Worm (Caenorhabditis elegans) whole organism, L1 larva: Measurements from ENCODE around the gene swt-6.
A peak's percentile ranks its signal among the peaks of the same experiment; 100 is the strongest.

Experiments used
- C16A3.4 ChIP-seq: fragments of 150-350 bp; optimal IDR thresholded peaks from 2 replicates; lab custom pipeline; 2014; ENCODE audit warnings: missing biosample characterization, missing genetic modification characterization
- C34B4.2 ChIP-seq: sonication (generic microtip); optimal IDR thresholded peaks from 2 replicates; lab custom pipeline; 2017; ENCODE audit warnings: mild to moderate bottlenecking, missing genetic modification characterization, missing compliant biosample characterization
- F16B12.6 ChIP-seq: fragments of 150-350 bp; optimal IDR thresholded peaks from 2 replicates; lab custom pipeline; 2014; ENCODE audit warnings: missing biosample characterization, missing genetic modification characterization
- aha-1 ChIP-seq: fragments of 150-350 bp; optimal IDR thresholded peaks from 2 replicates; lab custom pipeline; 2014; ENCODE audit warnings: missing biosample characterization, missing genetic modification characterization
- alr-1 ChIP-seq: fragments of 200-800 bp; sonication (Bioruptor generic); optimal IDR thresholded peaks from 2 replicates; lab custom pipeline; 2018; ENCODE audit warnings: borderline replicate concordance, mild to moderate bottlenecking, missing genetic modification characterization, missing compliant biosample characterization
- aly-2 ChIP-seq: fragments of 150-350 bp; optimal IDR thresholded peaks from 2 replicates; lab custom pipeline; 2014; ENCODE audit warnings: missing biosample characterization, missing genetic modification characterization
- blmp-1 ChIP-seq: fragments of 150-350 bp; optimal IDR thresholded peaks from 2 replicates; lab custom pipeline; 2014; ENCODE audit warnings: missing biosample characterization, missing genetic modification characterization
- ceh-63 ChIP-seq: fragments of 200-800 bp; sonication (Bioruptor generic); optimal IDR thresholded peaks from 2 replicates; lab custom pipeline; 2018; ENCODE audit warnings: mild to moderate bottlenecking, missing genetic modification characterization, missing compliant biosample characterization
- ceh-88 ChIP-seq: fragments of 200-800 bp; sonication (Bioruptor generic); IDR thresholded peaks from 2 replicates; pipeline ENCODE4 v1.3.6; 2022; ENCODE audit warnings: missing genetic modification characterization, missing compliant biosample characterization
- ces-1 ChIP-seq: fragments of 150-350 bp; optimal IDR thresholded peaks from 2 replicates; lab custom pipeline; 2014; ENCODE audit warnings: missing biosample characterization, missing genetic modification reagents, missing genetic modification characterization
- efl-1 ChIP-seq, 4 experiments: fragments of 150-350 bp; optimal IDR thresholded peaks in 3 of 4; peaks in 1 of 4; 1 replicate in 1 of 4; 2 replicates in 3 of 4; lab custom pipeline; 2014; ENCODE audit warnings: missing biosample characterization in 2 of 4, missing genetic modification characterization in 2 of 4, missing genetic modification reagents in 2 of 4
- elt-2 ChIP-seq: sonication (generic microtip); optimal IDR thresholded peaks from 2 replicates; lab custom pipeline; 2016; ENCODE audit warnings: missing genetic modification characterization, mild to moderate bottlenecking, inconsistent platforms, missing compliant biosample characterization, missing genetic modification reagents
- elt-3 ChIP-seq, 6 experiments: fragments of 150-350 bp in 1 of 6; sonication (generic microtip); optimal IDR thresholded peaks; 2 replicates each; lab custom pipeline; 2017 to 2018; ENCODE audit warnings: missing biosample characterization in 6 of 6, missing genetic modification characterization in 6 of 6, inconsistent platforms in 1 of 6
- fkh-10 ChIP-seq: sonication (generic microtip); optimal IDR thresholded peaks from 2 replicates; lab custom pipeline; 2017; ENCODE audit warnings: missing biosample characterization, missing genetic modification reagents, missing genetic modification characterization
- fkh-4 ChIP-seq: sonication (generic microtip); optimal IDR thresholded peaks from 2 replicates; lab custom pipeline; 2016; ENCODE audit warnings: missing compliant biosample characterization, missing genetic modification characterization, borderline replicate concordance
- fkh-8 ChIP-seq: sonication (generic microtip); optimal IDR thresholded peaks from 2 replicates; lab custom pipeline; 2016; ENCODE audit warnings: mild to moderate bottlenecking, missing genetic modification characterization, missing compliant biosample characterization
- fos-1 ChIP-seq: fragments of 150-350 bp; optimal IDR thresholded peaks from 2 replicates; lab custom pipeline; 2014; ENCODE audit warnings: missing biosample characterization, missing genetic modification characterization
- grh-1 ChIP-seq: fragments of 200-800 bp; sonication (Bioruptor generic); IDR thresholded peaks from 2 replicates; pipeline ENCODE4 v1.3.6; 2022; ENCODE audit warnings: missing genetic modification reagents, missing genetic modification characterization, missing compliant biosample characterization
- hlh-4 ChIP-seq: sonication (generic microtip); optimal IDR thresholded peaks from 2 replicates; lab custom pipeline; 2016; ENCODE audit warnings: mild to moderate bottlenecking, missing genetic modification characterization, missing compliant biosample characterization
- hpl-2 ChIP-seq: fragments of 150-350 bp; optimal IDR thresholded peaks from 2 replicates; lab custom pipeline; 2014; ENCODE audit warnings: missing biosample characterization, missing genetic modification reagents, missing genetic modification characterization
- irx-1 ChIP-seq: sonication (generic microtip); optimal IDR thresholded peaks from 2 replicates; lab custom pipeline; 2016; ENCODE audit warnings: missing genetic modification characterization, missing compliant biosample characterization
- isw-1 ChIP-seq: fragments of 200-800 bp; sonication (Bioruptor generic); IDR thresholded peaks from 2 replicates; pipeline ENCODE4 v1.3.6; 2022; ENCODE audit warnings: missing genetic modification characterization, missing compliant biosample characterization
- lin-14 ChIP-seq: fragments of 200-800 bp; sonication (Bioruptor generic); optimal IDR thresholded peaks from 2 replicates; lab custom pipeline; 2018; ENCODE audit warnings: mild to moderate bottlenecking, missing genetic modification characterization, moderate library complexity, missing compliant biosample characterization
- lin-35 ChIP-seq, 2 experiments: fragments of 150-350 bp; optimal IDR thresholded peaks; 2 replicates each; lab custom pipeline; 2014; ENCODE audit warnings: missing biosample characterization in 2 of 2, missing genetic modification characterization in 2 of 2, missing genetic modification reagents in 2 of 2
- lsy-2 ChIP-seq, 2 experiments: fragments of 150-350 bp; optimal IDR thresholded peaks; 2 replicates each; lab custom pipeline; 2014; ENCODE audit warnings: missing biosample characterization in 2 of 2, missing genetic modification characterization in 2 of 2
- mab-9 ChIP-seq: fragments of 200-800 bp; sonication (Bioruptor generic); IDR thresholded peaks from 2 replicates; pipeline ENCODE4 v1.3.6; 2022; ENCODE audit warnings: missing genetic modification reagents, missing genetic modification characterization, missing compliant biosample characterization
- mdl-1 ChIP-seq, 2 experiments: fragments of 150-350 bp; optimal IDR thresholded peaks; 2 replicates each; lab custom pipeline; 2014 to 2017; ENCODE audit warnings: missing biosample characterization in 2 of 2, missing genetic modification characterization in 2 of 2, inconsistent platforms in 1 of 2
- mef-2 ChIP-seq: fragments of 150-350 bp; optimal IDR thresholded peaks from 2 replicates; lab custom pipeline; 2014; ENCODE audit warnings: missing biosample characterization, missing genetic modification characterization
- mep-1 ChIP-seq: fragments of 150-350 bp; optimal IDR thresholded peaks from 2 replicates; lab custom pipeline; 2014; ENCODE audit warnings: missing biosample characterization, missing genetic modification characterization
- nhr-11 ChIP-seq: fragments of 150-350 bp; optimal IDR thresholded peaks from 2 replicates; lab custom pipeline; 2014; ENCODE audit warnings: missing biosample characterization, missing genetic modification characterization
- nhr-19 ChIP-seq: fragments of 200-800 bp; sonication (Bioruptor generic); conservative IDR thresholded peaks from 2 replicates; pipeline ENCODE4 v1.3.6; 2022; ENCODE audit warnings: missing genetic modification characterization, missing compliant biosample characterization
- nhr-20 ChIP-seq: sonication (generic microtip); optimal IDR thresholded peaks from 2 replicates; lab custom pipeline; 2016; ENCODE audit warnings: mild to moderate bottlenecking, missing genetic modification characterization, missing compliant biosample characterization
- nhr-237 ChIP-seq: fragments of 150-350 bp; optimal IDR thresholded peaks from 2 replicates; lab custom pipeline; 2014; ENCODE audit warnings: missing biosample characterization, missing genetic modification characterization
- nhr-28 ChIP-seq: fragments of 150-350 bp; optimal IDR thresholded peaks from 2 replicates; lab custom pipeline; 2014; ENCODE audit warnings: missing biosample characterization, missing genetic modification characterization
- nhr-71 ChIP-seq: sonication (generic microtip); optimal IDR thresholded peaks from 2 replicates; lab custom pipeline; 2016; ENCODE audit warnings: mild to moderate bottlenecking, missing genetic modification characterization, moderate library complexity, missing compliant biosample characterization
- nhr-76 ChIP-seq: sonication (generic microtip); optimal IDR thresholded peaks from 2 replicates; lab custom pipeline; 2017; ENCODE audit warnings: missing biosample characterization, missing genetic modification characterization
- nhr-85 ChIP-seq: sonication (generic microtip); peaks from one replicate; lab custom pipeline; 2016; ENCODE audit warnings: missing genetic modification characterization, inconsistent platforms, missing compliant biosample characterization
- nhr-90 ChIP-seq: sonication (generic microtip); optimal IDR thresholded peaks from 2 replicates; lab custom pipeline; 2016; ENCODE audit warnings: mild to moderate bottlenecking, missing genetic modification characterization, missing compliant biosample characterization; ENCODE audit not compliant: poor library complexity
- pax-3 ChIP-seq: fragments of 200-800 bp; sonication (Bioruptor generic); optimal IDR thresholded peaks from 2 replicates; lab custom pipeline; 2018; ENCODE audit warnings: mild to moderate bottlenecking, missing genetic modification characterization, moderate library complexity, missing compliant biosample characterization
- rnt-1 ChIP-seq: sonication (generic microtip); optimal IDR thresholded peaks from 2 replicates; lab custom pipeline; 2016; ENCODE audit warnings: mild to moderate bottlenecking, missing genetic modification characterization, moderate library complexity, missing compliant biosample characterization
- skn-1 ChIP-seq: fragments of 150-350 bp; optimal IDR thresholded peaks from 2 replicates; lab custom pipeline; 2014; ENCODE audit warnings: missing biosample characterization, missing genetic modification characterization
- snpc-4 ChIP-seq: fragments of 150-350 bp; optimal IDR thresholded peaks from 2 replicates; lab custom pipeline; 2014; ENCODE audit warnings: missing biosample characterization, missing genetic modification characterization
- tlp-1 ChIP-seq: fragments of 150-350 bp; optimal IDR thresholded peaks from 2 replicates; lab custom pipeline; 2014; ENCODE audit warnings: missing biosample characterization, missing genetic modification characterization
- unc-130 ChIP-seq: fragments of 150-350 bp; optimal IDR thresholded peaks from 2 replicates; lab custom pipeline; 2017; ENCODE audit warnings: missing biosample characterization, missing genetic modification characterization, inconsistent platforms
- unc-62 ChIP-seq: fragments of 150-350 bp; optimal IDR thresholded peaks from 2 replicates; lab custom pipeline; 2014; ENCODE audit warnings: missing biosample characterization, missing genetic modification reagents, missing genetic modification characterization
- unc-98 ChIP-seq: fragments of 200-800 bp; sonication (Bioruptor generic); IDR thresholded peaks from 2 replicates; pipeline ENCODE4 v1.3.6; 2022; ENCODE audit warnings: missing genetic modification characterization, missing compliant biosample characterization
- vab-15 ChIP-seq: sonication (generic microtip); optimal IDR thresholded peaks from 2 replicates; lab custom pipeline; 2017; ENCODE audit warnings: missing genotype, mild to moderate bottlenecking, missing genetic modification characterization, missing compliant biosample characterization
- zip-4 ChIP-seq: fragments of 200-800 bp; sonication (Bioruptor generic); optimal IDR thresholded peaks from 2 replicates; lab custom pipeline; 2018; ENCODE audit warnings: mild to moderate bottlenecking, missing genetic modification characterization, moderate library complexity, missing compliant biosample characterization
- ztf-4 ChIP-seq: fragments of 150-350 bp; optimal IDR thresholded peaks from 2 replicates; lab custom pipeline; 2014; ENCODE audit warnings: missing biosample characterization, missing genetic modification characterization

Gene swt-6

DNA sequence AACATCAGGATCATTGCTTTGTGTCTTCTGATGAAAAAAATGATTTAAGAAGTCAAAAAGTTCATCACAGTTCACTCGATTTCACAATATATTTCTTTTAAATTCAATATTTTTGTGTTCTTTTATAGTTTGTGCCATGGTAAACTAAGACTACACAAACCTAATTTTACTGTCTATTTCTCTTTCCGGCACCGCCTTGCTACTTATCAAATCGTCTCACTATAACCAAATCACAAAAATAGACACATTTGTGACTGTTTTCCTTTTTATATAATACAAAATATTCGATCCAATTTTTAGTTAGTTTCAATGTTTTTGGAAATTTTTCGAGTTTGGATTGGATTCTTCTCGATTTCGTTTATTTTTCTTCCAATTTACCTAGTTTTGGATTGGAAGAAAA lies at the start of gene swt-6:
Gene swt-6, plus strand, starts transcription at position 301 of the 400 bp plus-strand sequence.
- TF ChIP-seq ceh-88 (GFP tag; lab: Robert Waterston, UW) (no peak), F16B12.6 (tag; lab: Kevin White, UChicago) (no peak), ces-1 (GFP tag; lab: Kevin White, UChicago) (no peak), efl-1 (optimal IDR thresholded peaks at IDR 0.05; lab: Kevin White, UChicago) (no peak), efl-1 (GFP tag; optimal IDR thresholded peaks at IDR 0.05 in 1 of 2; lab: Kevin White, UChicago) (peak in 1 of 2 experiments; percentile 22), C16A3.4 (tag; lab: Kevin White, UChicago) (no peak), lin-35 (GFP tag; optimal IDR thresholded peaks at IDR 0.05; lab: Kevin White, UChicago) (no peak)

DNA sequence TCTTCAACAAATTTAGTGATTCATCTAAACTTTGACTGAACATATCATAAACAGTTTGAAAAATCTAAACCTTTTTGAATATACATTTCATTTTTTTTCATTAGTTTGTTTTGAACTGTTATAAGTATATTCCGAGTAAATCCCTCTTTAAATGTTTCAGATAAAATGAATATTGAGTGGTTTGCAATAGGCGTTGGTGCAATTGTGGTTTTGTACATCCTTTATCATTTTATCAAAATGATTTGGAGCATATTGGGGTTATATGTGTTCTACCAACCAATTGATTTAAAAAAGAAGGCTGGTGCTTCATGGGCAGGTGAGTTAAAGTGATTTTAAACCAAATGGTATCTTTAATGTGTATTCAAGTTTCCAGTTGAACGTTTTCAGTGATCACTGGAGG lies 49.7 kb upstream of the swt-6 start, which contains the start of gene stdh-3:
Gene stdh-3, plus strand, starts transcription at position 166 of the 400 bp plus-strand sequence.
- TF ChIP-seq hlh-4 (tag; lab: Kevin White, UChicago) (no peak), fkh-8 (tag; lab: Kevin White, UChicago) (no peak), unc-98 (GFP tag; lab: Robert Waterston, UW) (no peak), C34B4.2 (no peak), irx-1 (tag; lab: Kevin White, UChicago) (no peak), fos-1 (tag; lab: Kevin White, UChicago) (no peak), fkh-4 (tag; lab: Kevin White, UChicago) (no peak), isw-1 (GFP tag; lab: Robert Waterston, UW) (no peak), hpl-2 (GFP tag; lab: Kevin White, UChicago) (no peak), nhr-85 (tag; lab: Kevin White, UChicago) (no peak), zip-4 (GFP tag; lab: Kevin White, UChicago) (no peak), nhr-20 (tag; lab: Kevin White, UChicago) (no peak), mdl-1 (tag; optimal IDR thresholded peaks at IDR 0.05; lab: Kevin White, UChicago) (no peak), tlp-1 (no peak), ceh-63 (no peak), lin-14 (GFP tag; lab: Kevin White, UChicago) (no peak), nhr-19 (GFP tag; lab: Robert Waterston, UW) (no peak), ces-1 (GFP tag; lab: Kevin White, UChicago) (no peak)
- TF ChIP-seq, all 84 proteins: peak for 0

DNA sequence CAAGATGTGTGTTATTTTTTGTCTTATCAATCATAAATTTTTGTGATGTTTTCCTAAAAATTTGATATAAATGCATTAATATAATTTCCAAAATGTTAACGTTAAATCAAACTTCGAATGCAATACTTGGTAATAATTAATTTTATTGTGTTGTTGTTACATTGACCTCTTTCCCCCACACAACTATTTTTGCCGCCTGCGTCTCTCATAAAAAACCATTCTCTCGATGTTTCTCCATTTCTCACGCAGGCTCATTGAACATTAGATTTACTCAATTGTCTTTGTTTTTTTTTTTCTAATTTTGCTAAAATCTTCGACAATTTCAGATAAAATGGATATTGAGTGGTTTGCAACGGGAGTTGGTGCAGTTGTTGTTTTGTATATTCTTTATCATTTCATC lies 48.0 kb upstream of the swt-6 start, which contains the start of gene stdh-1:
Gene stdh-1, plus strand, starts transcription at position 327 of the 400 bp plus-strand sequence.
- TF ChIP-seq nhr-90 (no peak), aha-1 (tag; lab: Kevin White, UChicago) (no peak), snpc-4 (no peak), mef-2 (tag; lab: Kevin White, UChicago) (no peak), rnt-1 (tag; lab: Kevin White, UChicago) (no peak), mab-9 (GFP tag; lab: Robert Waterston, UW) (no peak), aly-2 (tag; lab: Kevin White, UChicago) (no peak), blmp-1 (tag; lab: Kevin White, UChicago) (peak; percentile 15), fkh-10 (GFP tag; lab: Kevin White, UChicago) (no peak), elt-2 (tag; lab: Kevin White, UChicago) (no peak), ceh-88 (GFP tag; lab: Robert Waterston, UW) (no peak), pax-3 (no peak), ztf-4 (tag; lab: Kevin White, UChicago) (no peak), alr-1 (tag; lab: Kevin White, UChicago) (no peak), lsy-2 (tag; optimal IDR thresholded peaks at IDR 0.05; lab: Kevin White, UChicago) (no peak), skn-1 (tag; lab: Kevin White, UChicago) (no peak), lin-35 (GFP tag; optimal IDR thresholded peaks at IDR 0.05; lab: Kevin White, UChicago) (no peak), nhr-71 (peak; percentile 32), fkh-4 (tag; lab: Kevin White, UChicago) (no peak), unc-130 (tag; lab: Kevin White, UChicago) (no peak), zip-4 (GFP tag; lab: Kevin White, UChicago) (no peak), C16A3.4 (tag; lab: Kevin White, UChicago) (peak; percentile 5), mep-1 (tag; lab: Kevin White, UChicago) (peak; percentile 35), nhr-237 (tag; lab: Kevin White, UChicago) (no peak), fos-1 (tag; lab: Kevin White, UChicago) (no peak), nhr-11 (no peak), C34B4.2 (no peak), grh-1 (no peak), nhr-76 (tag; lab: Kevin White, UChicago) (no peak), nhr-28 (tag; lab: Kevin White, UChicago) (no peak), unc-62 (no peak), vab-15 (tag; lab: Kevin White, UChicago) (no peak), elt-3 (tag; optimal IDR thresholded peaks at IDR 0.05; lab: Kevin White, UChicago) (no peak)
